Fruit fly (Drosophila melanogaster) whole organism, prepupa: ENCODE measurements around the gene NK7.1.

Experiments used
- Blimp-1 ChIP-seq: fragments of 200-800 bp; sonication (Bioruptor generic); optimal IDR thresholded peaks from 3 replicates; lab custom pipeline; 2017; ENCODE audit warnings: missing biosample characterization, missing genetic modification characterization, mild to moderate bottlenecking, moderate library complexity, missing genetic modification reagents
- CG11294 ChIP-seq: fragments of 200-800 bp; sonication (Bioruptor generic); IDR thresholded peaks from 2 replicates; pipeline ENCODE4 v1.3.6; 2022; ENCODE audit warnings: missing biosample characterization, missing genetic modification characterization
- CG11762 ChIP-seq: fragments of 200-800 bp; sonication (Bioruptor generic); optimal IDR thresholded peaks from 3 replicates; lab custom pipeline; 2016; ENCODE audit warnings: missing biosample characterization, missing genetic modification characterization; ENCODE audit not compliant: insufficient read depth
- CG15336 ChIP-seq: fragments of 200-800 bp; sonication (Bioruptor generic); IDR thresholded peaks from 2 replicates; pipeline ENCODE4 v1.3.6; 2022; ENCODE audit warnings: missing biosample characterization, missing genetic modification characterization
- CG1621 ChIP-seq: fragments of 200-800 bp; sonication (Bioruptor generic); optimal IDR thresholded peaks from 3 replicates; lab custom pipeline; 2018; ENCODE audit warnings: missing biosample characterization, mild to moderate bottlenecking, missing genetic modification characterization
- CG16779 ChIP-seq: fragments of 200-800 bp; sonication (Bioruptor generic); optimal IDR thresholded peaks from 3 replicates; lab custom pipeline; 2017; ENCODE audit warnings: missing biosample characterization, mild to moderate bottlenecking, missing genetic modification characterization
- CG3032 ChIP-seq: fragments of 200-800 bp; optimal IDR thresholded peaks from 2 replicates; lab custom pipeline; 2019; ENCODE audit warnings: missing biosample characterization, mild to moderate bottlenecking, missing genetic modification characterization, moderate library complexity
- CG31627 ChIP-seq: fragments of 200-800 bp; sonication (Bioruptor generic); optimal IDR thresholded peaks from 3 replicates; lab custom pipeline; 2016; ENCODE audit warnings: missing biosample characterization, missing genetic modification characterization
- CG32006 ChIP-seq: fragments of 200-800 bp; sonication (Bioruptor generic); optimal IDR thresholded peaks from 3 replicates; lab custom pipeline; 2017; ENCODE audit warnings: missing biosample characterization, mild to moderate bottlenecking, missing genetic modification characterization
- CG34406 ChIP-seq: fragments of 200-800 bp; sonication (Bioruptor generic); optimal IDR thresholded peaks from 3 replicates; lab custom pipeline; 2016; ENCODE audit warnings: missing biosample characterization, missing genetic modification characterization
- CG3919 ChIP-seq: fragments of 200-800 bp; sonication (Bioruptor generic); optimal IDR thresholded peaks from 3 replicates; lab custom pipeline; 2016; ENCODE audit warnings: missing biosample characterization, missing genetic modification characterization
- CG6163 ChIP-seq: fragments of 200-800 bp; sonication (Bioruptor generic); IDR thresholded peaks from 3 replicates; pipeline ENCODE4 v1.3.6; 2022; ENCODE audit warnings: missing biosample characterization, missing genetic modification characterization
- CG6276 ChIP-seq: fragments of 200-800 bp; sonication (Bioruptor generic); optimal IDR thresholded peaks from 2 replicates; lab custom pipeline; 2017; ENCODE audit warnings: missing biosample characterization, mild to moderate bottlenecking, missing genetic modification characterization
- CG6792 ChIP-seq: fragments of 200-800 bp; sonication (Bioruptor generic); optimal IDR thresholded peaks from 3 replicates; lab custom pipeline; 2016; ENCODE audit warnings: missing biosample characterization, missing genetic modification characterization
- CG6808 ChIP-seq: fragments of 200-800 bp; sonication (Bioruptor generic); optimal IDR thresholded peaks from 3 replicates; lab custom pipeline; 2017; ENCODE audit warnings: missing biosample characterization, missing genetic modification characterization, mild to moderate bottlenecking, moderate library complexity, missing genetic modification reagents
- CG8119 ChIP-seq: fragments of 200-800 bp; sonication (Bioruptor generic); IDR thresholded peaks from 3 replicates; pipeline ENCODE4 v1.3.6; 2022; ENCODE audit warnings: missing biosample characterization, missing genetic modification characterization
- CG8319 ChIP-seq: fragments of 200-800 bp; sonication (Bioruptor generic); optimal IDR thresholded peaks from 3 replicates; lab custom pipeline; 2016; ENCODE audit warnings: missing biosample characterization, missing genetic modification characterization
- CG8632 ChIP-seq: fragments of 200-800 bp; sonication (Bioruptor generic); optimal IDR thresholded peaks from 3 replicates; lab custom pipeline; 2016; ENCODE audit warnings: missing biosample characterization, missing genetic modification characterization
- CG9139 ChIP-seq: fragments of 200-800 bp; sonication (Bioruptor generic); optimal IDR thresholded peaks from 3 replicates; lab custom pipeline; 2017; ENCODE audit warnings: missing biosample characterization, mild to moderate bottlenecking, missing genetic modification characterization
- Eip75B ChIP-seq: fragments of 200-800 bp; sonication (Bioruptor generic); optimal IDR thresholded peaks from 3 replicates; lab custom pipeline; 2016; ENCODE audit warnings: missing biosample characterization, missing genetic modification characterization
- Eip78C ChIP-seq: fragments of 200-800 bp; sonication (Bioruptor generic); peaks from one replicate; lab custom pipeline; 2016; ENCODE audit warnings: missing biosample characterization, missing genetic modification characterization
- Gug ChIP-seq: fragments of 200-800 bp; sonication (Bioruptor generic); IDR thresholded peaks from 2 replicates; pipeline ENCODE4 v1.3.6; 2022; ENCODE audit warnings: missing biosample characterization, missing genetic modification characterization
- Hr38 ChIP-seq: sonication (Bioruptor generic); optimal IDR thresholded peaks from 2 replicates; lab custom pipeline; 2016; ENCODE audit warnings: missing biosample characterization, missing genetic modification characterization
- Hr4 ChIP-seq: fragments of 200-800 bp; sonication (Bioruptor generic); optimal IDR thresholded peaks from 3 replicates; lab custom pipeline; 2016; ENCODE audit warnings: missing biosample characterization, missing genetic modification characterization
- Lpt ChIP-seq: fragments of 200-800 bp; sonication (Bioruptor generic); optimal IDR thresholded peaks from 3 replicates; lab custom pipeline; 2016; ENCODE audit warnings: missing biosample characterization, missing genetic modification characterization
- Met ChIP-seq: fragments of 200-800 bp; sonication (Bioruptor generic); optimal IDR thresholded peaks from 3 replicates; lab custom pipeline; 2016; ENCODE audit warnings: missing biosample characterization, missing genetic modification characterization
- OdsH ChIP-seq: fragments of 200-800 bp; sonication (Bioruptor generic); optimal IDR thresholded peaks from 3 replicates; lab custom pipeline; 2016; ENCODE audit warnings: missing biosample characterization, missing genetic modification characterization
- Sox102F ChIP-seq: fragments of 200-800 bp; sonication (Bioruptor generic); optimal IDR thresholded peaks from 2 replicates; lab custom pipeline; 2016; ENCODE audit warnings: missing biosample characterization, mild to moderate bottlenecking, missing genetic modification characterization
- achi ChIP-seq: fragments of 200-800 bp; sonication (Bioruptor generic); optimal IDR thresholded peaks from 3 replicates; lab custom pipeline; 2016; ENCODE audit warnings: missing biosample characterization, missing genetic modification characterization
- acj6 ChIP-seq: fragments of 200-800 bp; sonication (Bioruptor generic); optimal IDR thresholded peaks from 3 replicates; lab custom pipeline; 2016; ENCODE audit warnings: missing biosample characterization, missing genetic modification characterization
- dac ChIP-seq: fragments of 200-800 bp; sonication (Bioruptor generic); optimal IDR thresholded peaks from 2 replicates; lab custom pipeline; 2017; ENCODE audit warnings: missing biosample characterization, mild to moderate bottlenecking, missing genetic modification characterization
- dsx ChIP-seq: fragments of 200-800 bp; optimal IDR thresholded peaks from 3 replicates; lab custom pipeline; 2019; ENCODE audit warnings: missing biosample characterization, mild to moderate bottlenecking, missing genetic modification characterization, moderate library complexity; ENCODE audit not compliant: poor library complexity, severe bottlenecking
- eg ChIP-seq: fragments of 200-800 bp; sonication (Bioruptor generic); IDR thresholded peaks from 3 replicates; pipeline ENCODE4 v1.3.6; 2022; ENCODE audit warnings: missing biosample characterization, missing genetic modification characterization
- esn ChIP-seq: fragments of 200-800 bp; sonication (Bioruptor generic); optimal IDR thresholded peaks from 2 replicates; lab custom pipeline; 2016; ENCODE audit warnings: missing biosample characterization, mild to moderate bottlenecking, missing genetic modification characterization, moderate library complexity
- fkh ChIP-seq: fragments of 200-800 bp; sonication (Bioruptor generic); optimal IDR thresholded peaks from 3 replicates; lab custom pipeline; 2017; ENCODE audit warnings: missing biosample characterization, mild to moderate bottlenecking, missing genetic modification characterization, moderate library complexity
- net ChIP-seq: fragments of 200-800 bp; sonication (Bioruptor generic); optimal IDR thresholded peaks from 3 replicates; lab custom pipeline; 2016; ENCODE audit warnings: missing biosample characterization, missing genetic modification characterization
- pdm3 ChIP-seq: fragments of 200-800 bp; sonication (Bioruptor generic); optimal IDR thresholded peaks from 3 replicates; lab custom pipeline; 2016; ENCODE audit warnings: missing biosample characterization, missing genetic modification characterization
- salr ChIP-seq, 2 experiments: fragments of 200-800 bp; sonication (Bioruptor generic); optimal IDR thresholded peaks; 3 replicates each; lab custom pipeline; 2016 to 2018; ENCODE audit warnings: missing biosample characterization in 2 of 2, missing genetic modification characterization in 2 of 2, mild to moderate bottlenecking in 1 of 2
- ss ChIP-seq, 2 experiments: fragments of 200-800 bp; sonication (Bioruptor generic); optimal IDR thresholded peaks; 2 replicates in 1 of 2; 3 replicates in 1 of 2; lab custom pipeline; 2017 to 2018; ENCODE audit warnings: mild to moderate bottlenecking in 2 of 2, missing biosample characterization in 2 of 2, missing genetic modification characterization in 2 of 2, moderate library complexity in 1 of 2
- svp ChIP-seq: fragments of 200-800 bp; sonication (Bioruptor generic); peaks from one replicate; lab custom pipeline; 2016; ENCODE audit warnings: missing biosample characterization, missing genetic modification characterization
- vri ChIP-seq: fragments of 200-800 bp; sonication (Bioruptor generic); optimal IDR thresholded peaks from 3 replicates; lab custom pipeline; 2016; ENCODE audit warnings: missing biosample characterization, mild to moderate bottlenecking, missing genetic modification characterization

The NK7.1 gene

dm6 chr3R:14283042-14283626 lies 89.6 kb downstream of the NK7.1 start (continued):
- TF ChIP-seq CG6808 (no peak), CG34406 (GFP tag; lab: Kevin White, UChicago) (peak; percentile 77), svp (GFP tag; lab: Kevin White, UChicago) (peak; percentile 84), salr (GFP tag; optimal IDR thresholded peaks at IDR 0.05; lab: Kevin White, UChicago) (peak; percentile 33 to 75), fkh (GFP tag; lab: Kevin White, UChicago) (no peak), net (GFP tag; lab: Kevin White, UChicago) (peak; percentile 76), CG6792 (GFP tag; lab: Kevin White, UChicago) (peak; percentile 54), pdm3 (GFP tag; lab: Kevin White, UChicago) (peak; percentile 85), CG32006 (GFP tag; lab: Kevin White, UChicago) (peak; percentile 91), Hr4 (GFP tag; lab: Kevin White, UChicago) (peak; percentile 90), ss (GFP tag; optimal IDR thresholded peaks at IDR 0.05; lab: Kevin White, UChicago) (peak in 1 of 2 experiments; percentile 58), CG3919 (peak; percentile 53), CG8319 (GFP tag; lab: Kevin White, UChicago) (peak; percentile 45), CG1621 (tag; lab: Kevin White, UChicago) (no peak), CG8632 (GFP tag; lab: Kevin White, UChicago) (peak; percentile 77), eg (GFP tag; lab: Robert Waterston, UW) (no peak), CG6276 (peak; percentile 79), dac (GFP tag; lab: Kevin White, UChicago) (peak; percentile 66), Eip75B (GFP tag; lab: Kevin White, UChicago) (peak; percentile 57), Gug (GFP tag; lab: Robert Waterston, UW) (no peak), CG8119 (no peak), CG3032 (tag; lab: Kevin White, UChicago) (peak; percentile 41), Blimp-1 (GFP tag; lab: Kevin White, UChicago) (no peak), acj6 (GFP tag; lab: Kevin White, UChicago) (peak; percentile 81), CG31627 (peak; percentile 88), CG11762 (peak; percentile 67), CG11294 (no peak)
- TF ChIP-seq, all 60 proteins: peak for 41

- TF ChIP-seq salr (GFP tag; optimal IDR thresholded peaks at IDR 0.05; lab: Kevin White, UChicago): no peak
- TF ChIP-seq Met (GFP tag; lab: Kevin White, UChicago): no peak
- peak; percentile 52; the same call in 1 of the 2 replicates for TF ChIP-seq CG15336 (GFP tag; lab: Robert Waterston, UW)
- TF ChIP-seq Sox102F (GFP tag; lab: Kevin White, UChicago): no peak
- peak; percentile 4 for TF ChIP-seq CG32006 (GFP tag; lab: Kevin White, UChicago)
- peak; percentile 22 for TF ChIP-seq OdsH
- TF ChIP-seq CG8632 (GFP tag; lab: Kevin White, UChicago): no peak
- TF ChIP-seq Hr38 (GFP tag; lab: Kevin White, UChicago): no peak
- no peak for TF ChIP-seq CG8319 (GFP tag; lab: Kevin White, UChicago)
- no peak for TF ChIP-seq achi (GFP tag; lab: Kevin White, UChicago)
- 0 out of 3 replicates have a peak, but pooled peaks have one; percentile 9 for TF ChIP-seq CG6163 (GFP tag; lab: Robert Waterston, UW)
- TF ChIP-seq CG8119: peak; percentile 31; the same call in 2 of the 3 replicates
- peak; percentile 67 for TF ChIP-seq Eip78C (GFP tag; lab: Kevin White, UChicago)
- TF ChIP-seq CG9139 (GFP tag; lab: Kevin White, UChicago): no peak
- no peak for TF ChIP-seq CG34406 (GFP tag; lab: Kevin White, UChicago)
- TF ChIP-seq eg (GFP tag; lab: Robert Waterston, UW): peak; percentile 23; the same call in 2 of the 3 replicates
- no peak for TF ChIP-seq esn
- TF ChIP-seq Lpt (GFP tag; lab: Kevin White, UChicago): no peak
- no peak for TF ChIP-seq Blimp-1 (GFP tag; lab: Kevin White, UChicago)
- TF ChIP-seq dsx (GFP tag; lab: Kevin White, UChicago): peak; percentile 18
- TF ChIP-seq CG16779 (tag; lab: Kevin White, UChicago): no peak
- TF ChIP-seq CG11294: no peak
- TF ChIP-seq CG6276: no peak
- TF ChIP-seq vri (GFP tag; lab: Kevin White, UChicago): no peak
- peak; percentile 1 for TF ChIP-seq Hr4 (GFP tag; lab: Kevin White, UChicago)
- TF ChIP-seq Gug (GFP tag; lab: Robert Waterston, UW): no peak
- no peak for TF ChIP-seq acj6 (GFP tag; lab: Kevin White, UChicago)
Measured at dm6 chr3R:14282215-14283041, 90.3 kb downstream of the NK7.1 start.
